Fruit fly (Drosophila melanogaster) whole organism, embryonic: ENCODE results near the gene Tti1.

Experiments
- Adf1 ChIP-seq: fragments of 200-800 bp; sonication (Bioruptor generic); IDR thresholded peaks from 2 replicates; pipeline ENCODE4 v1.3.6; 2022; ENCODE audit warnings: missing biosample characterization, missing genetic modification characterization
- Bgb ChIP-seq: fragments of 200-800 bp; sonication (Bioruptor generic); IDR thresholded peaks from 2 replicates; pipeline ENCODE4 v1.3.6; 2022; ENCODE audit warnings: missing biosample characterization, missing genetic modification characterization; ENCODE audit not compliant: partially characterized antibody
- C15 ChIP-seq: fragments of 200-800 bp; sonication (Bioruptor generic); IDR thresholded peaks from 3 replicates; pipeline ENCODE4 v1.3.6; 2022; ENCODE audit warnings: missing biosample characterization, missing genetic modification characterization
- CG11398 ChIP-seq: fragments of 200-800 bp; sonication (Bioruptor generic); optimal IDR thresholded peaks from 2 replicates; lab custom pipeline; 2016; ENCODE audit warnings: missing biosample characterization, missing genetic modification characterization
- CG11456 ChIP-seq: fragments of 200-800 bp; sonication (Bioruptor generic); IDR thresholded peaks from 3 replicates; pipeline ENCODE4 v1.3.6; 2022; ENCODE audit warnings: missing biosample characterization, missing genetic modification characterization
- CG11723 ChIP-seq: fragments of 200-800 bp; sonication (Bioruptor generic); optimal IDR thresholded peaks from 2 replicates; lab custom pipeline; 2017; ENCODE audit warnings: missing biosample characterization, mild to moderate bottlenecking, missing genetic modification characterization
- CG14441 ChIP-seq: fragments of 200-800 bp; sonication (Bioruptor generic); IDR thresholded peaks from 2 replicates; pipeline ENCODE4 v1.3.6; 2022; ENCODE audit warnings: missing biosample characterization, missing genetic modification characterization
- CG15011 ChIP-seq: fragments of 200-800 bp; sonication (Bioruptor generic); optimal IDR thresholded peaks from 3 replicates; lab custom pipeline; 2018; ENCODE audit warnings: missing biosample characterization, mild to moderate bottlenecking, missing genetic modification characterization
- CG15696 ChIP-seq: fragments of 200-800 bp; sonication (Bioruptor generic); optimal IDR thresholded peaks from 2 replicates; lab custom pipeline; 2019; ENCODE audit warnings: missing biosample characterization, mild to moderate bottlenecking, missing genetic modification characterization, moderate library complexity
- CG16779 ChIP-seq: fragments of 200-800 bp; sonication (Bioruptor generic); IDR thresholded peaks from 2 replicates; pipeline ENCODE4 v1.3.6; 2022; ENCODE audit warnings: missing biosample characterization, missing genetic modification characterization
- CG17385 ChIP-seq: fragments of 200-800 bp; sonication (Bioruptor generic); optimal IDR thresholded peaks from 3 replicates; lab custom pipeline; 2018; ENCODE audit warnings: missing biosample characterization, mild to moderate bottlenecking, missing genetic modification characterization
- CG18476 ChIP-seq: fragments of 200-800 bp; sonication (Bioruptor generic); optimal IDR thresholded peaks from 2 replicates; lab custom pipeline; 2016; ENCODE audit warnings: missing biosample characterization, mild to moderate bottlenecking, missing genetic modification characterization
- CG2712 ChIP-seq: fragments of 200-800 bp; optimal IDR thresholded peaks from 3 replicates; lab custom pipeline; 2019; ENCODE audit warnings: missing biosample characterization, mild to moderate bottlenecking, missing genetic modification characterization, moderate library complexity
- CG31388 ChIP-seq: fragments of 200-800 bp; sonication (Bioruptor generic); optimal IDR thresholded peaks from 2 replicates; lab custom pipeline; 2016; ENCODE audit warnings: missing biosample characterization, missing genetic modification characterization
- CG4360 ChIP-seq: fragments of 200-800 bp; sonication (Bioruptor generic); IDR thresholded peaks from 2 replicates; pipeline ENCODE4 v1.3.6; 2022; ENCODE audit warnings: missing biosample characterization, missing genetic modification characterization
- CG43689 ChIP-seq: fragments of 200-800 bp; sonication (Bioruptor generic); IDR thresholded peaks from 2 replicates; pipeline ENCODE4 v1.3.6; 2022; ENCODE audit warnings: missing biosample characterization, missing genetic modification characterization
- CG4820 ChIP-seq: fragments of 200-800 bp; sonication (Bioruptor generic); optimal IDR thresholded peaks from 3 replicates; lab custom pipeline; 2016; ENCODE audit warnings: missing biosample characterization, missing genetic modification characterization
- CG6175 ChIP-seq: fragments of 200-800 bp; sonication (Bioruptor generic); IDR thresholded peaks from 3 replicates; pipeline ENCODE4 v1.3.6; 2022; ENCODE audit warnings: missing biosample characterization, missing genetic modification characterization
- CG6683 ChIP-seq: fragments of 200-800 bp; sonication (Bioruptor generic); optimal IDR thresholded peaks from 2 replicates; lab custom pipeline; 2017; ENCODE audit warnings: missing biosample characterization, mild to moderate bottlenecking, missing genetic modification characterization, missing genetic modification reagents
- CG7271 ChIP-seq: fragments of 200-800 bp; sonication (Bioruptor generic); optimal IDR thresholded peaks from 2 replicates; lab custom pipeline; 2018; ENCODE audit warnings: missing biosample characterization, mild to moderate bottlenecking, missing genetic modification characterization, moderate library complexity
- CG7928 ChIP-seq: fragments of 200-800 bp; sonication (Bioruptor generic); optimal IDR thresholded peaks from 2 replicates; lab custom pipeline; 2017; ENCODE audit warnings: missing biosample characterization, mild to moderate bottlenecking, missing genetic modification characterization
- CG9609 ChIP-seq: fragments of 200-800 bp; sonication (Bioruptor generic); optimal IDR thresholded peaks from 3 replicates; lab custom pipeline; 2016; ENCODE audit warnings: missing biosample characterization, missing genetic modification characterization
- CG9727 ChIP-seq: fragments of 200-800 bp; sonication (Bioruptor generic); optimal IDR thresholded peaks from 3 replicates; lab custom pipeline; 2017; ENCODE audit warnings: missing biosample characterization, mild to moderate bottlenecking, missing genetic modification characterization
- CG9817 ChIP-seq: fragments of 200-800 bp; sonication (Bioruptor generic); optimal IDR thresholded peaks from 2 replicates; lab custom pipeline; 2018; ENCODE audit warnings: missing biosample characterization, mild to moderate bottlenecking, missing genetic modification characterization, moderate library complexity
- Chrac-16 ChIP-seq: fragments of 200-800 bp; sonication (Bioruptor generic); optimal IDR thresholded peaks from 3 replicates; lab custom pipeline; 2016; ENCODE audit warnings: missing biosample characterization, missing genetic modification characterization
- Dll ChIP-seq: fragments of 200-800 bp; sonication (Bioruptor generic); IDR thresholded peaks from 4 replicates; pipeline ENCODE4 v1.3.6; 2022; ENCODE audit warnings: missing biosample characterization, missing genetic modification characterization; ENCODE audit not compliant: partially characterized antibody
- Dp ChIP-seq: fragments of 200-800 bp; sonication (Bioruptor generic); optimal IDR thresholded peaks from 2 replicates; lab custom pipeline; 2018; ENCODE audit warnings: missing biosample characterization, mild to moderate bottlenecking, missing genetic modification characterization, moderate library complexity
- H2.0 ChIP-seq: fragments of 200-800 bp; sonication (Bioruptor generic); IDR thresholded peaks from 2 replicates; pipeline ENCODE4 v1.3.6; 2022; ENCODE audit warnings: missing biosample characterization, missing genetic modification characterization
- HLH54F ChIP-seq: fragments of 200-800 bp; sonication (Bioruptor generic); optimal IDR thresholded peaks from 3 replicates; lab custom pipeline; 2016; ENCODE audit warnings: missing biosample characterization, missing genetic modification characterization
- Hand ChIP-seq: fragments of 200-800 bp; sonication (Bioruptor generic); optimal IDR thresholded peaks from 2 replicates; lab custom pipeline; 2017; ENCODE audit warnings: mild to moderate bottlenecking, missing biosample characterization, missing genetic modification reagents, missing genetic modification characterization
- HmgD ChIP-seq: fragments of 200-800 bp; sonication (Bioruptor generic); optimal IDR thresholded peaks from 3 replicates; lab custom pipeline; 2016; ENCODE audit warnings: missing biosample characterization, missing genetic modification characterization
- PHDP ChIP-seq: fragments of 200-800 bp; sonication (Bioruptor generic); optimal IDR thresholded peaks from 3 replicates; lab custom pipeline; 2018; ENCODE audit warnings: missing biosample characterization, mild to moderate bottlenecking, missing genetic modification characterization, moderate library complexity
- Ravus ChIP-seq: fragments of 200-800 bp; sonication (Bioruptor generic); IDR thresholded peaks from 2 replicates; pipeline ENCODE4 v1.3.6; 2022; ENCODE audit warnings: missing biosample characterization, missing genetic modification characterization
- Sry-δ ChIP-seq: fragments of 200-800 bp; sonication (Bioruptor generic); optimal IDR thresholded peaks from 2 replicates; lab custom pipeline; 2016; ENCODE audit warnings: missing biosample characterization, missing genetic modification characterization
- Taf1 ChIP-seq: fragments of 200-800 bp; sonication (Bioruptor generic); IDR thresholded peaks from 2 replicates; pipeline ENCODE4 v1.3.6; 2022; ENCODE audit warnings: missing biosample characterization, missing genetic modification characterization
- Vsx1 ChIP-seq: fragments of 200-800 bp; sonication (Bioruptor generic); optimal IDR thresholded peaks from 2 replicates; lab custom pipeline; 2017; ENCODE audit warnings: missing biosample characterization, mild to moderate bottlenecking, missing genetic modification characterization, missing genetic modification reagents
- bab2 ChIP-seq: fragments of 200-800 bp; sonication (Bioruptor generic); optimal IDR thresholded peaks from 2 replicates; lab custom pipeline; 2016; ENCODE audit warnings: missing biosample characterization, missing genetic modification characterization
- eve ChIP-seq, 2 experiments: fragments of >200 bp; optimal IDR thresholded peaks; 2 replicates each; lab custom pipeline; 2017; ENCODE audit warnings: missing biosample characterization in 2 of 2, missing genetic modification characterization in 2 of 2
- fd102C ChIP-seq: fragments of 200-800 bp; sonication (Bioruptor generic); optimal IDR thresholded peaks from 2 replicates; lab custom pipeline; 2018; ENCODE audit warnings: missing biosample characterization, mild to moderate bottlenecking, missing genetic modification characterization, moderate library complexity
- her ChIP-seq: fragments of 200-800 bp; sonication (Bioruptor generic); optimal IDR thresholded peaks from 2 replicates; lab custom pipeline; 2016; ENCODE audit warnings: missing biosample characterization, missing genetic modification characterization
- kah ChIP-seq: fragments of 200-800 bp; sonication (Bioruptor generic); optimal IDR thresholded peaks from 2 replicates; lab custom pipeline; 2018; ENCODE audit warnings: missing biosample characterization, mild to moderate bottlenecking, missing genetic modification characterization
- lmd ChIP-seq: fragments of 200-800 bp; sonication (Bioruptor generic); IDR thresholded peaks from 2 replicates; pipeline ENCODE4 v1.3.6; 2022; ENCODE audit warnings: missing biosample characterization, missing genetic modification characterization
- nau ChIP-seq: fragments of 200-800 bp; sonication (Bioruptor generic); optimal IDR thresholded peaks from 3 replicates; lab custom pipeline; 2017; ENCODE audit warnings: missing biosample characterization, mild to moderate bottlenecking, missing genetic modification characterization, missing genetic modification reagents
- nom ChIP-seq: fragments of 200-800 bp; sonication (Bioruptor generic); optimal IDR thresholded peaks from 2 replicates; lab custom pipeline; 2017; ENCODE audit warnings: missing biosample characterization, missing genetic modification characterization, mild to moderate bottlenecking, moderate library complexity, missing genetic modification reagents
- row ChIP-seq: fragments of 200-800 bp; sonication (Bioruptor generic); IDR thresholded peaks from 3 replicates; pipeline ENCODE4 v1.3.6; 2022; ENCODE audit warnings: missing biosample characterization, missing genetic modification characterization
- schlank ChIP-seq: fragments of 200-800 bp; sonication (Bioruptor generic); optimal IDR thresholded peaks from 2 replicates; lab custom pipeline; 2018; ENCODE audit warnings: missing biosample characterization, mild to moderate bottlenecking, missing genetic modification characterization
- sisA ChIP-seq: fragments of 200-800 bp; sonication (Bioruptor generic); IDR thresholded peaks from 2 replicates; pipeline ENCODE4 v1.3.6; 2022; ENCODE audit warnings: missing biosample characterization, missing genetic modification characterization
- tll ChIP-seq, 2 experiments: fragments of 200-800 bp in 1 of 2; fragments of >200 bp in 1 of 2; sonication (Bioruptor generic) in 1 of 2; optimal IDR thresholded peaks; 2 replicates each; lab custom pipeline; 2017 to 2019; ENCODE audit warnings: missing biosample characterization in 2 of 2, missing genetic modification characterization in 2 of 2, mild to moderate bottlenecking in 1 of 2, moderate library complexity in 1 of 2

Gene Tti1

DNA sequence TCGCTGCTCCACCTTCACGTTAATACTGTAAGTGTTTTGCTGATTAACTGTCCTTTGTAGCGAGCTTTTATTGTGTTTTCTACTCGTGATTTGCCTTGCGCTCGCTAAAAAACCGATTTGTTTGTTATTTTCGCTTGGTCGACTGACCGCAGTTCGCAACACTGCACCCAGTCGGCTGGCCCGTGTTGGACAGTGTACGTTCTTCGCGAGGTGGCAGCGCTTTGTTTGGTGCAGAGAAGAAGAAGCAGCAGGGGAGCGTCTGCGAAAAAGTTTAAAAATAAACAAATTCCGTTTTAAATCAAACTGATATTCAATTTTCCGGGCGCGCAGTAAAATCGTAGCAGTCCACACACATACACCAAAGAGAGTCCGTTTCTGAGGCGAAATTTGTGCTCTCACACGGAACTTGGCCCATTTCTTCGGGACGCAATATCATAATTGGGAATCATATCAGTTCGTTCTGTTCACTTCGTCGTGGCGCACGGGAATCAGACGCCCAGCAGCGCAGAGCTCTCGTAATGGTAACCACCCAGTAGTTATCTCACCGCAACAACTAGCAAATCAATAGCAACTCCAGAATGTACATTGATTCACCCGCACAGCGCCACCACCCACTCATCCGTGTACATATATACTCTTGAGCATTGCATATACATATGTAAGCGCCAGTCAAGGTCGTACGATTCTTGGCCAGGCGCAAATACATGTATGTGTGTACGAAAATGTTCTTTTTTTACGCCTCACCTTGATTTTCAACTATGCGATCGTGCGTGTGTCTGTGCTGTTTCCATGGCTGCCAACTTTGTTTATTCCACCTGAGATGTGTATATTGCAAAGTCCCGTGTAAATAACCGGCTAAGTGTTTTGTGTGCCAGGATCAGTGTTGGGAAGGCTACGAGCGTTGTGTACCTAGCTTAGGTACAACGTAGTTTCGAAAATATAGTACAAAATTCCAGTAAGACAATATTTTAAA is 13.4 kb upstream of the Tti1 start, which contains the start of gene Naa80 (continued):
- TF ChIP-seq PHDP (tag; lab: Kevin White, UChicago) (peak; percentile 35), her (peak; percentile 84), CG14441 (GFP tag; lab: Robert Waterston, UW) (peak; percentile 35; the same call in 1 of the 2 replicates), sisA (GFP tag; lab: Robert Waterston, UW) (peak; percentile 60), CG15696 (peak; percentile 53), C15 (GFP tag; lab: Robert Waterston, UW) (no peak), CG11398 (peak; percentile 58), CG9727 (peak; percentile 24), CG31388 (GFP tag; lab: Kevin White, UChicago) (no peak), Hand (no peak), CG9817 (tag; lab: Kevin White, UChicago) (peak; percentile 60), CG11456 (GFP tag; lab: Robert Waterston, UW) (peak; percentile 80), CG16779 (GFP tag; lab: Robert Waterston, UW) (peak; percentile 73; the same call in 1 of the 2 replicates), kah (GFP tag; lab: Kevin White, UChicago) (peak; percentile 31), Ravus (GFP tag; lab: Robert Waterston, UW) (no peak; the same call in 1 of the 2 replicates), Dll (GFP tag; lab: Robert Waterston, UW) (0 out of 4 replicates have a peak, but pooled peaks have one; percentile 39), Bgb (peak; percentile 66), HLH54F (peak; percentile 83), row (peak; percentile 48; the same call in 2 of the 3 replicates), tll (GFP tag; optimal IDR thresholded peaks at IDR 0.05; lab: Kevin White, UChicago) (peak in 1 of 2 experiments; percentile 32), schlank (tag; lab: Kevin White, UChicago) (no peak), CG11723 (GFP tag; lab: Kevin White, UChicago) (peak; percentile 45), CG17385 (GFP tag; lab: Kevin White, UChicago) (peak; percentile 99), fd102C (GFP tag; lab: Kevin White, UChicago) (no peak), CG2712 (tag; lab: Kevin White, UChicago) (peak; percentile 35), CG9609 (peak; percentile 78), nau (GFP tag; lab: Kevin White, UChicago) (no peak), Adf1 (peak; percentile 67), CG15011 (no peak), CG6683 (no peak), Chrac-16 (GFP tag; lab: Kevin White, UChicago) (peak; percentile 72), CG7928 (GFP tag; lab: Kevin White, UChicago) (peak; percentile 7), H2.0 (GFP tag; lab: Robert Waterston, UW) (peak; percentile 53), CG6175 (peak; percentile 70; the same call in 2 of the 3 replicates), Dp (peak; percentile 83), nom (GFP tag; lab: Kevin White, UChicago) (peak; percentile 71), lmd (peak; percentile 55; the same call in 1 of the 2 replicates), CG18476 (peak; percentile 43), CG43689 (GFP tag; lab: Robert Waterston, UW) (no peak), CG7271 (no peak), Vsx1 (no peak), Sry-δ (GFP tag; lab: Kevin White, UChicago) (peak; percentile 54), Taf1 (no peak), CG4360 (GFP tag; lab: Robert Waterston, UW) (0 out of 2 replicates have a peak, but pooled peaks have one; percentile 11), HmgD (GFP tag; lab: Kevin White, UChicago) (peak; percentile 85), CG4820 (peak; percentile 8), eve (GFP tag; optimal IDR thresholded peaks at IDR 0.05; lab: Kevin White, UChicago) (no peak), bab2 (GFP tag; lab: Kevin White, UChicago) (peak; percentile 66)
